Worm (Caenorhabditis elegans): Measurements from ENCODE around the gene ZK856.6.

DNA sequence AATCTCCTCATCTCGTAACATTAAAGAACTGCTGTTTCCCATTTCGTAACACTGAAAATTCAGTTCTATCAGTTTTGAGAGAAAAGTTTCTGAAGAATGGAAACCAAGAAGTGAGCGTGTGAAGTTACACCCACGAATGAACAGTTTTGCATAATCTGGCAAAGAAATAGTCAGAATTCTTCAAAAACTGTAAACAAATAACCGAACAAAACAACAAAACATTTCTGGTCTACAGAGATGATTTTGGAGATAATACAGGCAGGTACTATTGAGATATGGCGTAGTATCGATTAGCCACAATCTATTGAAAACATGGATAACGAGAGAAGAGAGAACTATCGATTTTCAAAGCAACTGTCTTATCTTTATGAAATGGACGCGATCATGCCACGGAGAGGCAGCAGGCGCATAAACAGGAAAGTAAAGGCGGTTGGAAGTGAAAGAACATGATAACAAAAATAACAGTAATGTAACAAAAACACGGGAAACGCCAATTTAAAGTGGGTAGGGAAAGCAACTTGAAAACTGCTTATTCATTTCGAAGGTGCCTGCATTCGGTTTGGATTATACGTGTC, 5.0 kb downstream of the ZK856.6 start, which contains the start of gene chpf-1:
- TF ChIP-seq egl-27 (tag; optimal IDR thresholded peaks at IDR 0.05) (no peak), ztf-4 (tag; optimal IDR thresholded peaks at IDR 0.05) (no peak), skn-1 (tag; optimal IDR thresholded peaks at IDR 0.05) (no peak)

Data from whole organism, L2 larva.